Fruit fly (Drosophila melanogaster) whole organism, prepupa: Measurements from ENCODE around the gene CG13113.
A peak's percentile ranks its signal among the peaks of the same experiment; 100 is the strongest.

Source experiments
- Blimp-1 ChIP-seq: fragments of 200-800 bp; sonication (Bioruptor generic); optimal IDR thresholded peaks from 3 replicates; lab custom pipeline; 2017; ENCODE audit warnings: missing biosample characterization, missing genetic modification characterization, mild to moderate bottlenecking, moderate library complexity, missing genetic modification reagents
- CG11294 ChIP-seq: fragments of 200-800 bp; sonication (Bioruptor generic); IDR thresholded peaks from 2 replicates; pipeline ENCODE4 v1.3.6; 2022; ENCODE audit warnings: missing biosample characterization, missing genetic modification characterization
- CG11762 ChIP-seq: fragments of 200-800 bp; sonication (Bioruptor generic); optimal IDR thresholded peaks from 3 replicates; lab custom pipeline; 2016; ENCODE audit warnings: missing biosample characterization, missing genetic modification characterization; ENCODE audit not compliant: insufficient read depth
- CG15336 ChIP-seq: fragments of 200-800 bp; sonication (Bioruptor generic); IDR thresholded peaks from 2 replicates; pipeline ENCODE4 v1.3.6; 2022; ENCODE audit warnings: missing biosample characterization, missing genetic modification characterization
- CG32006 ChIP-seq: fragments of 200-800 bp; sonication (Bioruptor generic); optimal IDR thresholded peaks from 3 replicates; lab custom pipeline; 2017; ENCODE audit warnings: missing biosample characterization, mild to moderate bottlenecking, missing genetic modification characterization
- CG34406 ChIP-seq: fragments of 200-800 bp; sonication (Bioruptor generic); optimal IDR thresholded peaks from 3 replicates; lab custom pipeline; 2016; ENCODE audit warnings: missing biosample characterization, missing genetic modification characterization
- CG4318 ChIP-seq: fragments of 200-800 bp; sonication (Bioruptor generic); optimal IDR thresholded peaks from 3 replicates; lab custom pipeline; 2017; ENCODE audit warnings: missing biosample characterization, mild to moderate bottlenecking, missing genetic modification characterization
- CG6163 ChIP-seq: fragments of 200-800 bp; sonication (Bioruptor generic); IDR thresholded peaks from 3 replicates; pipeline ENCODE4 v1.3.6; 2022; ENCODE audit warnings: missing biosample characterization, missing genetic modification characterization
- CG6276 ChIP-seq: fragments of 200-800 bp; sonication (Bioruptor generic); optimal IDR thresholded peaks from 2 replicates; lab custom pipeline; 2017; ENCODE audit warnings: missing biosample characterization, mild to moderate bottlenecking, missing genetic modification characterization
- CG6792 ChIP-seq: fragments of 200-800 bp; sonication (Bioruptor generic); optimal IDR thresholded peaks from 3 replicates; lab custom pipeline; 2016; ENCODE audit warnings: missing biosample characterization, missing genetic modification characterization
- CG6808 ChIP-seq: fragments of 200-800 bp; sonication (Bioruptor generic); optimal IDR thresholded peaks from 3 replicates; lab custom pipeline; 2017; ENCODE audit warnings: missing biosample characterization, missing genetic modification characterization, mild to moderate bottlenecking, moderate library complexity, missing genetic modification reagents
- CG6854 ChIP-seq: fragments of 200-800 bp; sonication (Bioruptor generic); optimal IDR thresholded peaks from 2 replicates; lab custom pipeline; 2017; ENCODE audit warnings: missing biosample characterization, mild to moderate bottlenecking, missing genetic modification characterization
- CG8119 ChIP-seq: fragments of 200-800 bp; sonication (Bioruptor generic); IDR thresholded peaks from 3 replicates; pipeline ENCODE4 v1.3.6; 2022; ENCODE audit warnings: missing biosample characterization, missing genetic modification characterization
- CG8319 ChIP-seq: fragments of 200-800 bp; sonication (Bioruptor generic); optimal IDR thresholded peaks from 3 replicates; lab custom pipeline; 2016; ENCODE audit warnings: missing biosample characterization, missing genetic modification characterization
- CG9139 ChIP-seq: fragments of 200-800 bp; sonication (Bioruptor generic); optimal IDR thresholded peaks from 3 replicates; lab custom pipeline; 2017; ENCODE audit warnings: missing biosample characterization, mild to moderate bottlenecking, missing genetic modification characterization
- Eip78C ChIP-seq: fragments of 200-800 bp; sonication (Bioruptor generic); peaks from one replicate; lab custom pipeline; 2016; ENCODE audit warnings: missing biosample characterization, missing genetic modification characterization
- Ets21C ChIP-seq: fragments of 200-800 bp; sonication (Bioruptor generic); optimal IDR thresholded peaks from 3 replicates; lab custom pipeline; 2016; ENCODE audit warnings: missing biosample characterization, missing genetic modification characterization
- Ets96B ChIP-seq: fragments of 200-800 bp; optimal IDR thresholded peaks from 2 replicates; lab custom pipeline; 2019; ENCODE audit warnings: missing biosample characterization, mild to moderate bottlenecking, missing genetic modification characterization, moderate library complexity
- Hr39 ChIP-seq: fragments of 200-800 bp; sonication (Bioruptor generic); optimal IDR thresholded peaks from 2 replicates; lab custom pipeline; 2016; ENCODE audit warnings: missing biosample characterization, missing genetic modification characterization
- Met ChIP-seq: fragments of 200-800 bp; sonication (Bioruptor generic); optimal IDR thresholded peaks from 3 replicates; lab custom pipeline; 2016; ENCODE audit warnings: missing biosample characterization, missing genetic modification characterization
- OdsH ChIP-seq: fragments of 200-800 bp; sonication (Bioruptor generic); optimal IDR thresholded peaks from 3 replicates; lab custom pipeline; 2016; ENCODE audit warnings: missing biosample characterization, missing genetic modification characterization
- achi ChIP-seq: fragments of 200-800 bp; sonication (Bioruptor generic); optimal IDR thresholded peaks from 3 replicates; lab custom pipeline; 2016; ENCODE audit warnings: missing biosample characterization, missing genetic modification characterization
- dsx ChIP-seq: fragments of 200-800 bp; optimal IDR thresholded peaks from 3 replicates; lab custom pipeline; 2019; ENCODE audit warnings: missing biosample characterization, mild to moderate bottlenecking, missing genetic modification characterization, moderate library complexity; ENCODE audit not compliant: poor library complexity, severe bottlenecking
- esn ChIP-seq: fragments of 200-800 bp; sonication (Bioruptor generic); optimal IDR thresholded peaks from 2 replicates; lab custom pipeline; 2016; ENCODE audit warnings: missing biosample characterization, mild to moderate bottlenecking, missing genetic modification characterization, moderate library complexity
- fd59A ChIP-seq: fragments of 200-800 bp; sonication (Bioruptor generic); optimal IDR thresholded peaks from 2 replicates; lab custom pipeline; 2017; ENCODE audit warnings: missing biosample characterization, mild to moderate bottlenecking, missing genetic modification characterization, missing genetic modification reagents
- fd85E ChIP-seq: fragments of 200-800 bp; sonication (Bioruptor generic); optimal IDR thresholded peaks from 3 replicates; lab custom pipeline; 2016; ENCODE audit warnings: missing biosample characterization, missing genetic modification characterization
- fkh ChIP-seq: fragments of 200-800 bp; sonication (Bioruptor generic); optimal IDR thresholded peaks from 3 replicates; lab custom pipeline; 2017; ENCODE audit warnings: missing biosample characterization, mild to moderate bottlenecking, missing genetic modification characterization, moderate library complexity
- net ChIP-seq: fragments of 200-800 bp; sonication (Bioruptor generic); optimal IDR thresholded peaks from 3 replicates; lab custom pipeline; 2016; ENCODE audit warnings: missing biosample characterization, missing genetic modification characterization
- salr ChIP-seq, 2 experiments: fragments of 200-800 bp; sonication (Bioruptor generic); optimal IDR thresholded peaks; 3 replicates each; lab custom pipeline; 2016 to 2018; ENCODE audit warnings: missing biosample characterization in 2 of 2, missing genetic modification characterization in 2 of 2, mild to moderate bottlenecking in 1 of 2
- spab ChIP-seq: fragments of 200-800 bp; sonication (Bioruptor generic); optimal IDR thresholded peaks from 2 replicates; lab custom pipeline; 2017; ENCODE audit warnings: missing biosample characterization, mild to moderate bottlenecking, missing genetic modification characterization, missing genetic modification reagents
- ss ChIP-seq, 2 experiments: fragments of 200-800 bp; sonication (Bioruptor generic); optimal IDR thresholded peaks; 2 replicates in 1 of 2; 3 replicates in 1 of 2; lab custom pipeline; 2017 to 2018; ENCODE audit warnings: mild to moderate bottlenecking in 2 of 2, missing biosample characterization in 2 of 2, missing genetic modification characterization in 2 of 2, moderate library complexity in 1 of 2
- svp ChIP-seq: fragments of 200-800 bp; sonication (Bioruptor generic); peaks from one replicate; lab custom pipeline; 2016; ENCODE audit warnings: missing biosample characterization, missing genetic modification characterization
- topi ChIP-seq: fragments of 200-800 bp; sonication (Bioruptor generic); optimal IDR thresholded peaks from 3 replicates; lab custom pipeline; 2016; ENCODE audit warnings: missing biosample characterization, missing genetic modification characterization

The CG13113 gene

DNA sequence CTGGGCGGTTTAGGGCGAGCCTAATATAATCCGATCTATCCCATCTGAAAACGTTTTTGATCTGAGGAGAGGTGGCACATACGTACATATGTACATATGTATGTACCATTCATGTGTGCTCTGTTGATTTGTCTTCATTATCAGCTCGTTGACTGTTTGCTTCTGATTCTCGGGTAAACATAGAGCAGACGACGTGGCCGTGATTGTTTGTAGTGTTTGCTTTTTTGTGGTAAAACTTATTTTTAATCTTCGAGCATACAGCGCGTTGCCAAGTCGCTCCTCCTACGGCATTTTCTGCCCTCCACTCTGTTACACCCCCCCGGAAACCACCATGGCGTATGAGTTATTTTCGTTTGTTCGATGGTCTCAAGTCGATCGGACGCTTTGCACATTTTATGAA is 18.3 kb upstream of the CG13113 start (continued):
- no peak for TF ChIP-seq Ets96B (tag; lab: Kevin White, UChicago)
- TF ChIP-seq Eip78C (GFP tag; lab: Kevin White, UChicago), result peak; percentile 83
- peak; percentile 3 to 53 for TF ChIP-seq salr (GFP tag; optimal IDR thresholded peaks at IDR 0.05; lab: Kevin White, UChicago)
- peak; percentile 17 for TF ChIP-seq OdsH (GFP tag; lab: Kevin White, UChicago)
- TF ChIP-seq CG9139 (GFP tag; lab: Kevin White, UChicago), result peak; percentile 72
- TF ChIP-seq dsx, result peak; percentile 26
- peak; percentile 48 to 71 for TF ChIP-seq ss (GFP tag; optimal IDR thresholded peaks at IDR 0.05; lab: Kevin White, UChicago)
- TF ChIP-seq CG32006, result peak; percentile 22
- peak; percentile 17 for TF ChIP-seq CG11762 (GFP tag; lab: Kevin White, UChicago)
- peak; percentile 14 for TF ChIP-seq CG6792
- TF ChIP-seq, all 60 proteins: peak for 28

DNA sequence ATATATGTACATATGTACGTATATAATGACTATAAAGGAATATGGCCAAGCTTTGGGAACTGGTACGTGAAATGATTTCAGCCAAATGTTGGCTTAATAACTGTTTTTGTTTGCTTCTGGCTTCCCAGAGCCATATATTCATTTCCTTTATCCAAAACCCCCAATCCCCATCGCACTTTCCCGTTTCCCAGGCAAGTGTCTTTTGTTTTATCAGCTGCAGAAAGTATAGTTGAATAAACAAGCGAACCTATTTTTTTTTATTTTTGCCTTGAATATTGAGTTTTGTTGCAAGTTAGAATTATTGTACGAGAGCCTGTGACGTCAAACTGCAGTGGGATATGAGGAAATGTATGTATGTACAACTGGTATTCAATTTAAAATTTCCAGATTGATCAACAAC is 17.5 kb upstream of the CG13113 start:
- TF ChIP-seq CG8119 (GFP tag; lab: Robert Waterston, UW), result no peak
- TF ChIP-seq fkh, result peak; percentile 43
- TF ChIP-seq Ets21C (GFP tag; lab: Kevin White, UChicago), result no peak
- TF ChIP-seq CG6276, result no peak
- TF ChIP-seq Eip78C (GFP tag; lab: Kevin White, UChicago), result peak; percentile 7

DNA sequence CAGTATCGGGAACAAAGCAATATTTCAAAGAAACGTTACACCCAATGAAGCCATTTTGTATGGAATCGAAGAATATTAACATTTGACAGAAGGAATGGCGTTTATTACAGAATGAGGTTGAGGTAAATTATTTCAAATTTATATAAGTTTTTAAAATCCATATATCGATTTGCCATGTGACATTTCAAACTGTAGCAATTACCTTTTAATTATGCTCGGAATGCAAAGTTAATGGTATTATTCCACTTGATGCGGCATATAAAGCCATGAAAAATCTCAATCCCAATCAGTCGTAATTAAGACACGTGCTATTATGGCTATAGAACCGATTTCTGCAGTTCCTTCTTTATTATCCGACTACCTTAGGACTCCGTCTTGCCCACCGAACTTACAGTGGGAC is 15.8 kb upstream of the CG13113 start, which contains the start of gene CG31883:
Gene CG31883, plus strand, starts transcription at position 301 of the 400 bp plus-strand sequence.
- no peak for TF ChIP-seq Ets21C (GFP tag; lab: Kevin White, UChicago)

DNA sequence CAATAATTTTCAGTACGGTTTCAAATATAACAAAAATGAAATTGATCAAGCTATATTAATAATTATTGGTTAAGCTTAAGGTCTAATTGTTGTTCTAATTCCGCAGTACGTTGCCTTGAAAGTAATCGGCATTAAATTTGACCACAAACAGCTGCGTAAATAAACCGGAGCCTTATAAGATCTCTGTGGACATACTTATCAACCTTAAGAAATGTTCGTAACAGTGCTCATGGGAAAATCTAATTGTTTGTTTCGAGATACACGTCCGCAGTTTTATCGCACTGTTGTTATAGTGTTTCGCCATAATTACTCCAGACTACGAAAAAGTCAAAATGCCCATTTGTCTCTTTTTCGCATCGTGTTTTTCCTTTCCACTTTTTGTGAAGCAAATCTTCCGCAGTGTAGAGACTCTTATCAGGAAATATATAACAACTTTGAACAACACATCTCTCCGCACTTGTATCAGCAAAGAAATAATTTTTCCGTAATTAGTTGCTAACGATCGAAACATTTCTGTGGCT is 14.1 kb upstream of the CG13113 start:
- TF ChIP-seq svp (GFP tag; lab: Kevin White, UChicago) (peak; percentile 62), fkh (peak; percentile 54), CG6163 (0 out of 3 replicates have a peak, but pooled peaks have one; percentile 29), CG6276 (peak; percentile 4), Eip78C (GFP tag; lab: Kevin White, UChicago) (peak; percentile 52), CG15336 (GFP tag; lab: Robert Waterston, UW) (no peak), Blimp-1 (GFP tag; lab: Kevin White, UChicago) (no peak), CG32006 (peak; percentile 44), Met (GFP tag; lab: Kevin White, UChicago) (no peak)

DNA sequence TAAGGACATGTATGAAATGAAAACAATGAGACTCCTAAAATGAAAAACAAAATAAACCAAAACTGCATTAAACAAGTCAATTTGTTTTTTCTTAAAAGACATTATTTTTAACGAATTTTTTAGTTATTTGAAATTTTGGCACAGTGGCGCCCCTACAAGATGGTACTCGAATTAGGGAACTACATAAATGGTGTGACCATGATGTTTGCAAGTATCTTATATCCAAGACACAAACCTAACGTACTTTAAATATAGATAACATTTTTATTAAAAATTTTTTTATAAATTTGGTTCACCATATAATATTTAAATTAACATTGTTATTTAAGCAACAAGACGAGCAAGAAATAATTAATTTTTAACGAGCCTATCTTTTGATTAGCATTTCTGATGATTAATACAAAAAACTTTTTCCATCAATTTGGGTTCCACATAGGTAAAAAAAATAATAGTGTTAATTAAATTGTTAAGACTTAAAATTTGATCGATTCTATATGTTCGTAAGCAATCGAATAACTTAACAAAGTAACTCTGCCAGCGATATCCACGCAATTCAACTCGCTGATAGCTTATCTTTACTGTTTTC is 3.9 kb upstream of the CG13113 start, which contains the start of gene CG17855:
Gene CG17855, plus strand, starts transcription at position 536 of the 586 bp plus-strand sequence.
- TF ChIP-seq net (GFP tag; lab: Kevin White, UChicago) (no peak), spab (GFP tag; lab: Kevin White, UChicago) (no peak), CG6808 (GFP tag; lab: Kevin White, UChicago) (no peak), OdsH (GFP tag; lab: Kevin White, UChicago) (no peak), CG6792 (no peak), CG4318 (GFP tag; lab: Kevin White, UChicago) (no peak), fd85E (GFP tag; lab: Kevin White, UChicago) (no peak), esn (no peak), CG11762 (GFP tag; lab: Kevin White, UChicago) (no peak), topi (GFP tag; lab: Kevin White, UChicago) (no peak), CG8319 (GFP tag; lab: Kevin White, UChicago) (no peak), CG6854 (GFP tag; lab: Kevin White, UChicago) (no peak), achi (GFP tag; lab: Kevin White, UChicago) (no peak), Ets21C (GFP tag; lab: Kevin White, UChicago) (no peak), fd59A (no peak), CG11294 (no peak), CG34406 (no peak), Hr39 (GFP tag; lab: Kevin White, UChicago) (no peak)
